Fruit fly (Drosophila melanogaster): ENCODE data around the gene Dscam3.

The Dscam3 gene

dm6 chr3R:17433117-17433516 lies 72.3 kb downstream of the Dscam3 start:
- TF ChIP-seq pan (optimal IDR thresholded peaks at IDR 0.05) = no peak
- no peak for TF ChIP-seq Dll (optimal IDR thresholded peaks at IDR 0.05)
- TF ChIP-seq psq (optimal IDR thresholded peaks at IDR 0.05) = no peak
- no peak for TF ChIP-seq usp (GFP tag; optimal IDR thresholded peaks at IDR 0.05)
- TF ChIP-seq CG8478 (optimal IDR thresholded peaks at IDR 0.05) = no peak
- TF ChIP-seq EcR (GFP tag; optimal IDR thresholded peaks at IDR 0.05) = no peak

- TF ChIP-seq psq (optimal IDR thresholded peaks at IDR 0.05) = no peak
- no peak for TF ChIP-seq EcR (GFP tag; optimal IDR thresholded peaks at IDR 0.05)
- no peak for TF ChIP-seq CG8478 (optimal IDR thresholded peaks at IDR 0.05)
- TF ChIP-seq usp (GFP tag; optimal IDR thresholded peaks at IDR 0.05) = no peak
- no peak for TF ChIP-seq Dll (optimal IDR thresholded peaks at IDR 0.05)
- no peak for TF ChIP-seq pan (optimal IDR thresholded peaks at IDR 0.05)
Measured at dm6 chr3R:17430481-17430880, 75.0 kb downstream of the Dscam3 start.

dm6 chr3R:17426265-17426664 lies 79.2 kb downstream of the Dscam3 start:
- TF ChIP-seq usp (GFP tag; optimal IDR thresholded peaks at IDR 0.05) = no peak
- TF ChIP-seq CG8478 (optimal IDR thresholded peaks at IDR 0.05) = no peak
- no peak for TF ChIP-seq psq (optimal IDR thresholded peaks at IDR 0.05)
- TF ChIP-seq EcR (GFP tag; optimal IDR thresholded peaks at IDR 0.05) = no peak

- TF ChIP-seq psq (optimal IDR thresholded peaks at IDR 0.05) (no peak), pan (optimal IDR thresholded peaks at IDR 0.05) (no peak), CG8478 (optimal IDR thresholded peaks at IDR 0.05) (no peak), EcR (GFP tag; optimal IDR thresholded peaks at IDR 0.05) (no peak), usp (GFP tag; optimal IDR thresholded peaks at IDR 0.05) (no peak), Dll (optimal IDR thresholded peaks at IDR 0.05) (no peak)
Measured at dm6 chr3R:17425417-17425915, 80.0 kb downstream of the Dscam3 start, which contains the start of gene cysu. Gene cysu, plus strand, starts transcription at chr3R:17425768.
